Worm (Caenorhabditis elegans) whole organism, L3 larva: ENCODE results near the gene sre-41.

ENCODE experiments used
- R02D3.7 ChIP-seq: fragments of 150-350 bp; optimal IDR thresholded peaks from 2 replicates; lab custom pipeline; 2014; ENCODE audit warnings: missing biosample characterization, missing genetic modification characterization
- aly-2 ChIP-seq: fragments of 150-350 bp; optimal IDR thresholded peaks from 2 replicates; lab custom pipeline; 2014; ENCODE audit warnings: missing biosample characterization, missing genetic modification characterization
- ama-1 ChIP-seq: fragments of 150-350 bp; optimal IDR thresholded peaks from 2 replicates; lab custom pipeline; 2018
- daf-12 ChIP-seq: fragments of 150-350 bp; optimal IDR thresholded peaks from 2 replicates; lab custom pipeline; 2014; ENCODE audit warnings: missing biosample characterization, missing genetic modification reagents, missing genetic modification characterization
- eor-1 ChIP-seq, 2 experiments: fragments of 150-350 bp; optimal IDR thresholded peaks; 2 replicates each; lab custom pipeline; 2014 to 2018; ENCODE audit warnings: missing biosample characterization in 2 of 2, missing genetic modification characterization in 2 of 2
- fkh-10 ChIP-seq: sonication (generic microtip); optimal IDR thresholded peaks from 2 replicates; lab custom pipeline; 2017; ENCODE audit warnings: missing biosample characterization, missing genetic modification reagents, missing genetic modification characterization
- jun-1 ChIP-seq: fragments of 150-350 bp; optimal IDR thresholded peaks from 2 replicates; lab custom pipeline; 2014; ENCODE audit warnings: missing biosample characterization, missing genetic modification reagents, missing genetic modification characterization
- lin-39 ChIP-seq: fragments of 150-350 bp; optimal IDR thresholded peaks from 2 replicates; lab custom pipeline; 2018; ENCODE audit warnings: missing biosample characterization, missing genetic modification reagents, missing genetic modification characterization
- snpc-4 ChIP-seq: fragments of 150-350 bp; optimal IDR thresholded peaks from 2 replicates; lab custom pipeline; 2014; ENCODE audit warnings: missing biosample characterization, missing genetic modification characterization
- ztf-11 ChIP-seq: fragments of 150-350 bp; optimal IDR thresholded peaks from 2 replicates; lab custom pipeline; 2014; ENCODE audit warnings: missing biosample characterization, missing genetic modification characterization

- TF ChIP-seq eor-1 (tag; optimal IDR thresholded peaks at IDR 0.05; lab: Kevin White, UChicago) (no peak), fkh-10 (no peak), aly-2 (no peak), ama-1 (lab: Kevin White, UChicago) (no peak), jun-1 (tag; lab: Kevin White, UChicago) (no peak), lin-39 (tag; lab: Kevin White, UChicago) (no peak), snpc-4 (tag; lab: Kevin White, UChicago) (no peak), R02D3.7 (no peak), daf-12 (tag; lab: Kevin White, UChicago) (no peak), ztf-11 (tag; lab: Kevin White, UChicago) (no peak)
Observed at ce11 chrII:12353104-12353503, 35.0 kb upstream of the sre-41 start.
